Worm (Caenorhabditis elegans): ENCODE results near the gene bkip-1.

The bkip-1 gene

ce11 chrII:14143838-14144268, 42.8 kb downstream of the bkip-1 start, which contains the start of gene W03H9.2 (continued):
- TF ChIP-seq lin-1 (GFP tag; IDR thresholded peaks at IDR 0.05): no peak
- no peak for TF ChIP-seq spr-3 (GFP tag; optimal IDR thresholded peaks at IDR 0.05)
- TF ChIP-seq lin-39 (tag; optimal IDR thresholded peaks at IDR 0.05): no peak
- TF ChIP-seq snpc-4 (tag; optimal IDR thresholded peaks at IDR 0.05): no peak
- TF ChIP-seq ZK337.2 (GFP tag; IDR thresholded peaks at IDR 0.05): no peak

ce11 chrII:14150031-14150430, 49.0 kb downstream of the bkip-1 start, which contains the start of gene W03H9.1:
TSS of gene W03H9.1 (minus strand) at chrII:14150131.
- no peak for TF ChIP-seq madf-9 (GFP tag; conservative IDR thresholded peaks at IDR 0.05)

- TF ChIP-seq egl-43 (GFP tag; IDR thresholded peaks at IDR 0.05) (0 out of 2 replicates have a peak, but pooled peaks have one; percentile 11), pha-4 (GFP tag; IDR thresholded peaks at IDR 0.05) (no peak), pha-4 (tag; optimal IDR thresholded peaks at IDR 0.05) (no peak), daf-16 (GFP tag; optimal IDR thresholded peaks at IDR 0.05) (no peak), daf-16 (tag; optimal IDR thresholded peaks at IDR 0.05) (no peak), ZK546.5 (tag; optimal IDR thresholded peaks at IDR 0.05) (no peak), unc-62 (GFP tag; optimal IDR thresholded peaks at IDR 0.05 in 1 of 2) (peak in 1 of 2 experiments; percentile 39), unc-62 (tag; optimal IDR thresholded peaks at IDR 0.05) (no peak), lin-38 (GFP tag; IDR thresholded peaks at IDR 0.05) (no peak), set-16 (GFP tag; IDR thresholded peaks at IDR 0.05) (peak; percentile 89)
These were observed 51.2 kb downstream of the bkip-1 start for ce11 chrII:14152274-14152673.

Data from whole organism, L4 larva.